Worm (Caenorhabditis elegans) whole organism, L3 larva: ENCODE measurements around the gene srh-187.
"Not testable (repeated sequence)": the region's sequence is repeated elsewhere in the genome, so short reads cannot be mapped to it uniquely, and the experiment has no call there.

ENCODE experiments used
- R02D3.7 ChIP-seq: fragments of 150-350 bp; optimal IDR thresholded peaks from 2 replicates; lab custom pipeline; 2014; ENCODE audit warnings: missing biosample characterization, missing genetic modification characterization
- ZK546.5 ChIP-seq: sonication (generic microtip); optimal IDR thresholded peaks from 2 replicates; lab custom pipeline; 2017; ENCODE audit warnings: missing biosample characterization, missing genetic modification characterization
- aly-2 ChIP-seq: fragments of 150-350 bp; optimal IDR thresholded peaks from 2 replicates; lab custom pipeline; 2014; ENCODE audit warnings: missing biosample characterization, missing genetic modification characterization
- ceh-16 ChIP-seq: sonication (generic microtip); optimal IDR thresholded peaks from 2 replicates; lab custom pipeline; 2017; ENCODE audit warnings: missing biosample characterization, missing genetic modification characterization
- ceh-82 ChIP-seq: fragments of 150-350 bp; optimal IDR thresholded peaks from 2 replicates; lab custom pipeline; 2014; ENCODE audit warnings: missing biosample characterization, missing genetic modification characterization
- ceh-9 ChIP-seq: sonication (generic microtip); optimal IDR thresholded peaks from 2 replicates; lab custom pipeline; 2018; ENCODE audit warnings: missing biosample characterization, missing genetic modification characterization
- daf-12 ChIP-seq: fragments of 150-350 bp; optimal IDR thresholded peaks from 2 replicates; lab custom pipeline; 2014; ENCODE audit warnings: missing biosample characterization, missing genetic modification reagents, missing genetic modification characterization
- egl-5 ChIP-seq: fragments of 150-350 bp; optimal IDR thresholded peaks from 2 replicates; lab custom pipeline; 2017; ENCODE audit warnings: missing biosample characterization, missing genetic modification reagents, missing genetic modification characterization, inconsistent platforms
- elt-1 ChIP-seq: fragments of 150-350 bp; optimal IDR thresholded peaks from 2 replicates; lab custom pipeline; 2014; ENCODE audit warnings: missing biosample characterization, missing genetic modification characterization
- elt-2 ChIP-seq: sonication (generic microtip); optimal IDR thresholded peaks from 2 replicates; lab custom pipeline; 2016; ENCODE audit warnings: missing genetic modification reagents, mild to moderate bottlenecking, missing genetic modification characterization, missing compliant biosample characterization
- fkh-10 ChIP-seq: sonication (generic microtip); optimal IDR thresholded peaks from 2 replicates; lab custom pipeline; 2017; ENCODE audit warnings: missing biosample characterization, missing genetic modification reagents, missing genetic modification characterization
- fkh-2 ChIP-seq: fragments of 150-350 bp; optimal IDR thresholded peaks from 2 replicates; lab custom pipeline; 2014; ENCODE audit warnings: missing biosample characterization, missing genetic modification reagents, missing genetic modification characterization
- fos-1 ChIP-seq: fragments of 150-350 bp; optimal IDR thresholded peaks from 2 replicates; lab custom pipeline; 2014; ENCODE audit warnings: missing biosample characterization, missing genetic modification characterization
- hmg-11 ChIP-seq: sonication (generic microtip); optimal IDR thresholded peaks from 2 replicates; lab custom pipeline; 2016; ENCODE audit warnings: missing genetic modification characterization, missing compliant biosample characterization
- lin-39 ChIP-seq: fragments of 150-350 bp; optimal IDR thresholded peaks from 2 replicates; lab custom pipeline; 2018; ENCODE audit warnings: missing biosample characterization, missing genetic modification reagents, missing genetic modification characterization
- lsy-12 ChIP-seq: sonication (generic microtip); optimal IDR thresholded peaks from 2 replicates; lab custom pipeline; 2016; ENCODE audit warnings: mild to moderate bottlenecking, missing genetic modification characterization, missing compliant biosample characterization
- mdl-1 ChIP-seq: fragments of 150-350 bp; optimal IDR thresholded peaks from 2 replicates; lab custom pipeline; 2014; ENCODE audit warnings: missing biosample characterization, missing genetic modification characterization
- mml-1 ChIP-seq: fragments of 150-350 bp; sonication (generic microtip); optimal IDR thresholded peaks from 3 replicates; lab custom pipeline; 2014; ENCODE audit warnings: missing biosample characterization, missing genetic modification characterization
- nfya-1 ChIP-seq: sonication (generic microtip); optimal IDR thresholded peaks from 2 replicates; lab custom pipeline; 2017; ENCODE audit warnings: missing genetic modification characterization, mild to moderate bottlenecking, missing compliant biosample characterization, antibody characterized with exemption, moderate library complexity; ENCODE audit not compliant: insufficient read depth
- nhr-12 ChIP-seq: fragments of 150-350 bp; optimal IDR thresholded peaks from 2 replicates; lab custom pipeline; 2014; ENCODE audit warnings: missing biosample characterization, missing genetic modification characterization
- nhr-23 ChIP-seq: fragments of 150-350 bp; optimal IDR thresholded peaks from 2 replicates; lab custom pipeline; 2014; ENCODE audit warnings: missing biosample characterization, missing genetic modification reagents, missing genetic modification characterization
- nhr-237 ChIP-seq: fragments of 150-350 bp; optimal IDR thresholded peaks from 2 replicates; lab custom pipeline; 2014; ENCODE audit warnings: missing biosample characterization, missing genetic modification characterization
- nhr-25 ChIP-seq: sonication (generic microtip); optimal IDR thresholded peaks from 2 replicates; lab custom pipeline; 2017; ENCODE audit warnings: missing biosample characterization, missing genetic modification characterization
- nhr-28 ChIP-seq: fragments of 150-350 bp; optimal IDR thresholded peaks from 2 replicates; lab custom pipeline; 2014; ENCODE audit warnings: missing biosample characterization, missing genetic modification characterization
- nhr-67 ChIP-seq: fragments of 150-350 bp; optimal IDR thresholded peaks from 2 replicates; lab custom pipeline; 2014; ENCODE audit warnings: missing biosample characterization, missing genetic modification characterization
- nhr-76 ChIP-seq: fragments of 150-350 bp; sonication (generic microtip); optimal IDR thresholded peaks from 5 replicates; lab custom pipeline; 2014; ENCODE audit warnings: missing biosample characterization, missing genetic modification characterization
- nhr-77 ChIP-seq: fragments of 150-350 bp; optimal IDR thresholded peaks from 2 replicates; lab custom pipeline; 2014; ENCODE audit warnings: missing biosample characterization, missing genetic modification characterization
- pqm-1 ChIP-seq: fragments of 150-350 bp; optimal IDR thresholded peaks from 2 replicates; lab custom pipeline; 2017; ENCODE audit warnings: missing biosample characterization, missing genetic modification characterization, inconsistent platforms
- skn-1 ChIP-seq: fragments of 150-350 bp; optimal IDR thresholded peaks from 2 replicates; lab custom pipeline; 2014; ENCODE audit warnings: missing biosample characterization, missing genetic modification characterization
- snpc-4 ChIP-seq: fragments of 150-350 bp; optimal IDR thresholded peaks from 2 replicates; lab custom pipeline; 2014; ENCODE audit warnings: missing biosample characterization, missing genetic modification characterization
- tbx-2 ChIP-seq: sonication (generic microtip); optimal IDR thresholded peaks from 2 replicates; lab custom pipeline; 2016; ENCODE audit warnings: mild to moderate bottlenecking, missing genetic modification characterization, missing compliant biosample characterization
- zag-1 ChIP-seq: fragments of 150-350 bp; optimal IDR thresholded peaks from 2 replicates; lab custom pipeline; 2014; ENCODE audit warnings: missing biosample characterization, missing genetic modification characterization
- ztf-11 ChIP-seq: fragments of 150-350 bp; optimal IDR thresholded peaks from 2 replicates; lab custom pipeline; 2014; ENCODE audit warnings: missing biosample characterization, missing genetic modification characterization
- ztf-4 ChIP-seq: fragments of 150-350 bp; optimal IDR thresholded peaks from 2 replicates; lab custom pipeline; 2014; ENCODE audit warnings: missing biosample characterization, missing genetic modification characterization

srh-187 gene

DNA sequence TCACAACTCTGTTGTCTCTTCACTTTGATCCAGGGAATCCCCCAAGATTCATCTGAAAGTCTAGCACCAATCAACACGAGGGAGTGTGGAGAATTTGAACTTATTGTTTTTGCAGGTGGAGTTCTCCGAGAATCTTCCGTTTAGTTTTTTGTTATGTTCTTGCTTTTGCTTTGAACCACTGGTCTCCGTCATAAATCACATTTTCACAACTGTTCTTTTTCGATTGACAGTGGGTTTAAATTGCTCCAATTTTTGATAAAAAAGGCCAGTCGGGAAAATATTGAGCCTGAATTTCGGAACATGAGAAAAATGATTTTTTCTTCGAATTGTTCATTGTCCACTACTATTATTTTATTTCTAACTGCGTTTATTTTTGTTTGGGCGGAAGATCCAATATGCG is 17.8 kb downstream of the srh-187 start, which contains the start of gene F10G2.10:
TSS of gene F10G2.10 (plus strand) at position 301 of the 400 bp plus-strand sequence.
- TF ChIP-seq ztf-4 (tag; lab: Kevin White, UChicago) (no peak), ceh-9 (tag; lab: Kevin White, UChicago) (no peak), nhr-28 (tag; lab: Kevin White, UChicago) (no peak), zag-1 (no peak), nhr-25 (tag; lab: Kevin White, UChicago) (no peak), mml-1 (tag; lab: Kevin White, UChicago) (no peak), mdl-1 (no peak), fkh-10 (no peak), ceh-82 (tag; lab: Kevin White, UChicago) (no peak), skn-1 (tag; lab: Kevin White, UChicago) (no peak), fkh-2 (tag; lab: Kevin White, UChicago) (no peak)

- TF ChIP-seq fkh-2 (tag; lab: Kevin White, UChicago) (no peak), elt-1 (tag; lab: Kevin White, UChicago) (no peak), pqm-1 (tag; lab: Kevin White, UChicago) (no peak), nhr-77 (tag; lab: Kevin White, UChicago) (no peak), nhr-23 (tag; lab: Kevin White, UChicago) (no peak), ZK546.5 (no peak), egl-5 (tag; lab: Kevin White, UChicago) (no peak), ceh-82 (tag; lab: Kevin White, UChicago) (no peak), nhr-237 (tag; lab: Kevin White, UChicago) (no peak), nhr-67 (tag; lab: Kevin White, UChicago) (no peak), tbx-2 (tag; lab: Kevin White, UChicago) (no peak)
- TF ChIP-seq, all 47 proteins: peak for 0
These were observed 18.8 kb downstream of the srh-187 start, which contains the start of gene lmd-4 for ce11 chrV:7320909-7321308. TSS of gene lmd-4 (minus strand) at chrV:7321009.

DNA sequence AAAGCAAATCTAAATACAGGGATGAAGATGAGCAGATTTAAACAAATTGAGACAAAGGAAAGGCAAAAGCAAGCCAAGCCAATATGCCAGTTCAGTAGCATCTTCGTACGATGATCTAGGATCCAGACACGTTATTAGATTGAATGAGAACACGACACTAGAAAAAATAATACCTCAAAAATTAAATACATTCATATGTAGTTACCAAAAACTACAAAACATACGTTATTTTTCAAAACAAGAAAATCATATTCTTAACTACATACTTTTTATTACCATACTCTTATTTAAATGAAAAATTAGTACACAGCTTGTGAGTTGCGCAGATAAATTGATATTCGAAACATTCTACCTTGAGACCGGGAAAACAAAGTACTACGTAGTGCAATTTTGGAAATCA is 26.5 kb downstream of the srh-187 start, which contains the start of gene srx-6:
TSS of gene srx-6 (minus strand) at position 101 of the 400 bp plus-strand sequence.
- TF ChIP-seq nhr-28 (tag; lab: Kevin White, UChicago) (no peak), ztf-4 (tag; lab: Kevin White, UChicago) (no peak), nhr-237 (tag; lab: Kevin White, UChicago) (no peak), ceh-9 (tag; lab: Kevin White, UChicago) (no peak), pqm-1 (tag; lab: Kevin White, UChicago) (no peak), aly-2 (tag; lab: Kevin White, UChicago) (no peak), elt-2 (tag; lab: Kevin White, UChicago) (no peak), mdl-1 (no peak), nhr-67 (tag; lab: Kevin White, UChicago) (no peak), daf-12 (tag; lab: Kevin White, UChicago) (no peak), ztf-11 (no peak), nhr-76 (tag; lab: Kevin White, UChicago) (no peak), hmg-11 (tag; lab: Kevin White, UChicago) (no peak), lin-39 (tag; lab: Kevin White, UChicago) (no peak), nhr-23 (tag; lab: Kevin White, UChicago) (no peak), snpc-4 (tag; lab: Kevin White, UChicago) (no peak), ceh-82 (tag; lab: Kevin White, UChicago) (no peak), R02D3.7 (no peak), nhr-12 (tag; lab: Kevin White, UChicago) (no peak), mml-1 (tag; lab: Kevin White, UChicago) (no peak)

DNA sequence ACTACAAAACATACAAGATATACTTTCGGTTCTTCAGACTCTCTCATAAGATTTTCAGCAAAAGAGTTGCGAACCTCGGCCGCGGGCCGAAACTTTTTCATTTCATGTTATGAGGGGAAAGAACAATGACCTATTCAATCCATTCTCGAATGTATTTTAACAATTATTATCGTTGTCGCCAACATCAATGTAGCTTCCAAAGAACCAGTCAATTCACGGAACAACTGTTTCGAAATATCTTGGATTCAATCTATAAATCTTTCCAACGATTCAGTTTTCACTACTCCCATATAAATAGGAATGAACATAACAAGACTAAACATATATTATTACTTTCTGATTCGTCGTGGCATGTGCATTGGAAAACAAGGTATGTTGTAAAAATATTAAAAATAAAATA is 32.6 kb downstream of the srh-187 start, which contains the start of gene F07G11.1:
TSS of gene F07G11.1 (plus strand) at position 301 of the 400 bp plus-strand sequence.
- TF ChIP-seq nhr-12 (tag; lab: Kevin White, UChicago) (no peak), egl-5 (tag; lab: Kevin White, UChicago) (no peak), fos-1 (tag; lab: Kevin White, UChicago) (no peak), zag-1 (no peak), mml-1 (tag; lab: Kevin White, UChicago) (no peak), ceh-16 (tag; lab: Kevin White, UChicago) (no peak), tbx-2 (tag; lab: Kevin White, UChicago) (no peak), elt-1 (tag; lab: Kevin White, UChicago) (no peak), lsy-12 (no peak), ceh-9 (tag; lab: Kevin White, UChicago) (no peak)

DNA sequence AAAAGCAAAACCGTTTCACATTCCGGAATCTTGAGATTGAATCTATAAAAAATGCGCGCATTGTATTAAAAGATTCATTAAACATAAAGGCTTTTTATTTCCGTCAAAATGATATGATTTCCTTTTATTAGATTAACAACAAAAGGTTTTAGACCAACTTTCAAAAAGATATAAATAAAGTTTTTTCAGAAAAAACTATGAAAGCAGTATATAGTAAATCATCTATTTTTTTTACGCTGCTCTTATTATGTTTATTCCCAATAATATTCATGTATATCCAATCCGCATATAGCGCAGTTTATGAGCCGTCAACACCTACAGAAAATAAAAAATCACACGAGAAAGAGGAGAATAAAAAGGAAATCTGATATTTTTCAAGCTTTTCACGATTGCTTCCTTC is 35.2 kb downstream of the srh-187 start, which contains the start of gene F07G11.2:
TSS of gene F07G11.2 (plus strand) at position 301 of the 400 bp plus-strand sequence.
- not testable (repeated sequence) for TF ChIP-seq nfya-1 (tag; lab: Kevin White, UChicago); nhr-28 (tag; lab: Kevin White, UChicago); zag-1
